Worm (Caenorhabditis elegans) whole organism, young adult: ENCODE data around the gene R12C12.7.

Experiments used
- F39B2.1 ChIP-seq: fragments of 200-800 bp; sonication (Bioruptor generic); IDR thresholded peaks from 2 replicates; pipeline ENCODE4 v1.3.6; 2022; ENCODE audit warnings: missing genetic modification reagents, missing genetic modification characterization, missing compliant biosample characterization
- F52B5.7 ChIP-seq: sonication (generic microtip); optimal IDR thresholded peaks from 2 replicates; lab custom pipeline; 2016; ENCODE audit warnings: mild to moderate bottlenecking, missing genetic modification characterization, missing compliant biosample characterization
- K11D2.4 ChIP-seq: fragments of 200-800 bp; sonication (Bioruptor generic); IDR thresholded peaks from 2 replicates; pipeline ENCODE4 v1.3.6; 2022; ENCODE audit warnings: missing genetic modification reagents, missing genetic modification characterization, missing compliant biosample characterization
- Y67H2A.10 ChIP-seq: fragments of 200-800 bp; sonication (Bioruptor generic); conservative IDR thresholded peaks from 2 replicates; pipeline ENCODE4 v1.3.6; 2022; ENCODE audit warnings: missing genetic modification reagents, missing genetic modification characterization, missing compliant biosample characterization
- ama-1 ChIP-seq, 3 experiments: fragments of 150-350 bp in 1 of 3; sonication (generic microtip) in 2 of 3; optimal IDR thresholded peaks; 2 replicates each; lab custom pipeline; 2014 to 2018; ENCODE audit warnings: missing biosample characterization in 2 of 3, missing genetic modification characterization in 2 of 3, missing genetic modification reagents in 2 of 3
- atf-7 ChIP-seq: sonication (generic microtip); optimal IDR thresholded peaks from 2 replicates; lab custom pipeline; 2017; ENCODE audit warnings: mild to moderate bottlenecking, missing genetic modification characterization, missing compliant biosample characterization
- attf-5 ChIP-seq: fragments of 200-800 bp; sonication (Bioruptor generic); optimal IDR thresholded peaks from 2 replicates; lab custom pipeline; 2018; ENCODE audit warnings: mild to moderate bottlenecking, missing genetic modification characterization, missing compliant biosample characterization
- ccch-3 ChIP-seq: fragments of 200-800 bp; sonication (Bioruptor generic); optimal IDR thresholded peaks from 2 replicates; lab custom pipeline; 2018; ENCODE audit warnings: mild to moderate bottlenecking, missing genetic modification characterization, missing compliant biosample characterization
- cebp-1 ChIP-seq, 2 experiments: fragments of 200-800 bp in 1 of 2; sonication (Bioruptor generic) in 1 of 2; sonication (generic microtip) in 1 of 2; IDR thresholded peaks in 1 of 2; optimal IDR thresholded peaks in 1 of 2; 2 replicates each; pipeline versions ENCODE4 v1.3.6 to Lab custom; 2017 to 2022; ENCODE audit warnings: missing compliant biosample characterization in 2 of 2, missing genetic modification characterization in 2 of 2, mild to moderate bottlenecking in 1 of 2, missing genetic modification reagents in 1 of 2, moderate library complexity in 1 of 2
- cebp-2 ChIP-seq: fragments of 200-800 bp; sonication (Bioruptor generic); IDR thresholded peaks from 2 replicates; pipeline ENCODE4 v1.3.6; 2022; ENCODE audit warnings: missing genetic modification characterization, missing compliant biosample characterization
- ceh-27 ChIP-seq: fragments of 200-800 bp; sonication (Bioruptor generic); optimal IDR thresholded peaks from 2 replicates; lab custom pipeline; 2018; ENCODE audit warnings: mild to moderate bottlenecking, missing genetic modification characterization, moderate library complexity, missing compliant biosample characterization
- ceh-40 ChIP-seq: fragments of 200-800 bp; sonication (Bioruptor generic); IDR thresholded peaks from 2 replicates; pipeline ENCODE4 v1.3.6; 2022; ENCODE audit warnings: missing genetic modification characterization, missing compliant biosample characterization
- ceh-79 ChIP-seq: sonication (generic microtip); optimal IDR thresholded peaks from 2 replicates; lab custom pipeline; 2017; ENCODE audit warnings: mild to moderate bottlenecking, missing genetic modification characterization, missing compliant biosample characterization
- ceh-91 ChIP-seq: fragments of 200-800 bp; sonication (Bioruptor generic); IDR thresholded peaks from 2 replicates; pipeline ENCODE4 v1.3.6; 2022; ENCODE audit warnings: missing genetic modification reagents, missing genetic modification characterization, missing compliant biosample characterization
- die-1 ChIP-seq: sonication (generic microtip); optimal IDR thresholded peaks from 2 replicates; lab custom pipeline; 2016; ENCODE audit warnings: missing genotype, mild to moderate bottlenecking, missing genetic modification characterization, missing compliant biosample characterization
- dpff-1 ChIP-seq: sonication (generic microtip); optimal IDR thresholded peaks from 2 replicates; lab custom pipeline; 2017; ENCODE audit warnings: mild to moderate bottlenecking, missing genetic modification characterization, missing compliant biosample characterization
- egrh-3 ChIP-seq: fragments of 200-800 bp; sonication (Bioruptor generic); IDR thresholded peaks from 2 replicates; pipeline ENCODE4 v1.3.6; 2022; ENCODE audit warnings: missing genetic modification reagents, missing genetic modification characterization, missing compliant biosample characterization
- fkh-3 ChIP-seq: sonication (generic microtip); optimal IDR thresholded peaks from 2 replicates; lab custom pipeline; 2016; ENCODE audit warnings: mild to moderate bottlenecking, missing genetic modification characterization, missing compliant biosample characterization
- hlh-12 ChIP-seq: sonication (generic microtip); optimal IDR thresholded peaks from 2 replicates; lab custom pipeline; 2016; ENCODE audit warnings: missing genetic modification characterization, missing compliant biosample characterization
- hrde-1 ChIP-seq: sonication (generic microtip); optimal IDR thresholded peaks from 2 replicates; lab custom pipeline; 2016; ENCODE audit warnings: missing genetic modification characterization, mild to moderate bottlenecking, missing compliant biosample characterization, moderate library complexity, missing genotype, missing genetic modification reagents, borderline replicate concordance
- lsl-1 ChIP-seq: fragments of 200-800 bp; sonication (Bioruptor generic); optimal IDR thresholded peaks from 2 replicates; lab custom pipeline; 2018; ENCODE audit warnings: mild to moderate bottlenecking, missing genetic modification characterization, moderate library complexity, missing compliant biosample characterization
- lsy-27 ChIP-seq: sonication (generic microtip); optimal IDR thresholded peaks from 2 replicates; lab custom pipeline; 2017; ENCODE audit warnings: missing genetic modification characterization, mild to moderate bottlenecking, missing compliant biosample characterization, antibody characterized with exemption, missing genotype, borderline replicate concordance; ENCODE audit not compliant: insufficient read depth
- madf-3 ChIP-seq: fragments of 200-800 bp; sonication (Bioruptor generic); IDR thresholded peaks from 2 replicates; pipeline ENCODE4 v1.3.6; 2022; ENCODE audit warnings: missing genetic modification reagents, missing genetic modification characterization, missing compliant biosample characterization
- madf-8 ChIP-seq: fragments of 200-800 bp; sonication (Bioruptor generic); conservative IDR thresholded peaks from 2 replicates; pipeline ENCODE4 v1.3.6; 2022; ENCODE audit warnings: missing genetic modification reagents, missing genetic modification characterization, missing compliant biosample characterization
- mes-4 ChIP-seq: sonication (generic microtip); optimal IDR thresholded peaks from 2 replicates; lab custom pipeline; 2016; ENCODE audit warnings: missing genotype, missing genetic modification characterization, missing compliant biosample characterization
- nfya-1 ChIP-seq: sonication (generic microtip); optimal IDR thresholded peaks from 2 replicates; lab custom pipeline; 2017; ENCODE audit warnings: antibody characterized with exemption, missing compliant biosample characterization, missing genetic modification characterization, borderline replicate concordance; ENCODE audit not compliant: insufficient read depth
- nfyb-1 ChIP-seq: fragments of 200-800 bp; sonication (Bioruptor generic); IDR thresholded peaks from 2 replicates; pipeline ENCODE4 v1.3.6; 2022; ENCODE audit warnings: missing genetic modification reagents, missing genetic modification characterization, missing compliant biosample characterization
- nhr-27 ChIP-seq: fragments of 200-800 bp; sonication (Bioruptor generic); optimal IDR thresholded peaks from 2 replicates; lab custom pipeline; 2018; ENCODE audit warnings: mild to moderate bottlenecking, missing genetic modification characterization, moderate library complexity, missing compliant biosample characterization
- nhr-80 ChIP-seq: sonication (generic microtip); optimal IDR thresholded peaks from 2 replicates; lab custom pipeline; 2016; ENCODE audit warnings: missing genetic modification characterization, missing compliant biosample characterization
- tbp1 ChIP-seq: fragments of 200-800 bp; sonication (Bioruptor generic); optimal IDR thresholded peaks from 2 replicates; lab custom pipeline; 2018; ENCODE audit warnings: mild to moderate bottlenecking, missing genetic modification characterization, missing compliant biosample characterization
- tbx-9 ChIP-seq: sonication (generic microtip); optimal IDR thresholded peaks from 2 replicates; lab custom pipeline; 2016; ENCODE audit warnings: borderline replicate concordance, missing genetic modification characterization, inconsistent platforms, missing compliant biosample characterization
- zfh-2 ChIP-seq: fragments of 200-800 bp; sonication (Bioruptor generic); conservative IDR thresholded peaks from 2 replicates; pipeline ENCODE4 v1.3.6; 2022; ENCODE audit warnings: missing genetic modification reagents, missing genetic modification characterization, missing compliant biosample characterization
- zim-3 ChIP-seq: sonication (generic microtip); optimal IDR thresholded peaks from 2 replicates; lab custom pipeline; 2017; ENCODE audit warnings: mild to moderate bottlenecking, missing genetic modification characterization, moderate library complexity, missing compliant biosample characterization
- ztf-18 ChIP-seq: sonication (generic microtip); optimal IDR thresholded peaks from 2 replicates; lab custom pipeline; 2016; ENCODE audit warnings: missing genotype, mild to moderate bottlenecking, missing genetic modification characterization, missing compliant biosample characterization
- ztf-26 ChIP-seq: sonication (generic microtip); optimal IDR thresholded peaks from 2 replicates; lab custom pipeline; 2017; ENCODE audit warnings: missing genetic modification characterization, missing compliant biosample characterization

R12C12.7 gene

ce11 chrII:6055927-6056326 is at the start of gene R12C12.7:
Gene R12C12.7 (minus strand): TSS chrII:6055985.
- TF ChIP-seq nhr-80: peak; percentile 32
- no peak for TF ChIP-seq ztf-26 (tag; lab: Kevin White, UChicago)
- peak; percentile 89 for TF ChIP-seq ztf-18
- peak; percentile 41; the same call in 1 of the 2 replicates for TF ChIP-seq cebp-1 (GFP tag; IDR thresholded peaks at IDR 0.05; lab: Robert Waterston, UW)
- peak; percentile 76 for TF ChIP-seq cebp-1 (tag; optimal IDR thresholded peaks at IDR 0.05; lab: Kevin White, UChicago)
- no peak for TF ChIP-seq F52B5.7

ce11 chrII:6103986-6104385 is 48.2 kb upstream of the R12C12.7 start:
- TF ChIP-seq lsy-27 (no peak), ztf-26 (tag; lab: Kevin White, UChicago) (no peak), madf-8 (no peak), ceh-40 (GFP tag; lab: Robert Waterston, UW) (no peak), K11D2.4 (no peak), ama-1 (optimal IDR thresholded peaks at IDR 0.05; lab: Kevin White, UChicago) (no peak), ama-1 (GFP tag; optimal IDR thresholded peaks at IDR 0.05; lab: Kevin White, UChicago) (no peak), nfyb-1 (GFP tag; lab: Robert Waterston, UW) (no peak), atf-7 (tag; lab: Kevin White, UChicago) (no peak), egrh-3 (no peak), tbp1 (GFP tag; lab: Kevin White, UChicago) (no peak), ceh-91 (GFP tag; lab: Robert Waterston, UW) (no peak), tbx-9 (tag; lab: Kevin White, UChicago) (no peak), Y67H2A.10 (GFP tag; lab: Robert Waterston, UW) (no peak), zfh-2 (GFP tag; lab: Robert Waterston, UW) (no peak), nfya-1 (no peak), fkh-3 (tag; lab: Kevin White, UChicago) (no peak)

ce11 chrII:6101475-6101874 is 45.7 kb upstream of the R12C12.7 start:
- TF ChIP-seq ceh-79 (tag; lab: Kevin White, UChicago) (no peak), lsl-1 (GFP tag; lab: Kevin White, UChicago) (no peak), hrde-1 (tag; lab: Kevin White, UChicago) (no peak), nhr-27 (tag; lab: Kevin White, UChicago) (no peak), die-1 (tag; lab: Kevin White, UChicago) (no peak), ceh-27 (no peak), hlh-12 (tag; lab: Kevin White, UChicago) (no peak)

DNA sequence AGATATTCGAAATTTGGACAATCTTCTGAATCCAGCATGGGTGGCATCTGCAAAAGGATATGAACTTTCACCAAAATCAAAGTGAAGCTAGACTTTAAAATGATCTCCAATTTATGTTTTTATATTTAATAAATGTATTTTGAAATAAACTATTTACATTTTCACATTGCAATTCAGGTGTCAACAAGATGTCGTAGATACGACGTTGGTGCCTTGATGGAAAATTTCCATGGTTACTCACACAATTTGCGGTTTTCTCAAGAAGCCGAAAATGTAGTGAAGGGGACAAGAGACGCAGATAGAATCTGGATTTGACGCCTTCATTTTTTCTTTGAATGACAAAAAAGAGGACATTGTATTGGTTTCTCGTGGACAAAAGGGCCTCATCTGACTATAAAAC is 43.7 kb upstream of the R12C12.7 start, which contains the start of gene rgs-3:
Gene rgs-3 (plus strand): TSS at position 301 of the 400 bp plus-strand sequence.
- TF ChIP-seq ccch-3 (GFP tag; lab: Kevin White, UChicago): no peak
- no peak for TF ChIP-seq dpff-1 (tag; lab: Kevin White, UChicago)
- no peak for TF ChIP-seq F39B2.1 (GFP tag; lab: Robert Waterston, UW)
- no peak for TF ChIP-seq cebp-2 (GFP tag; lab: Robert Waterston, UW)
- TF ChIP-seq attf-5 (GFP tag; lab: Kevin White, UChicago): no peak
- no peak for TF ChIP-seq Y67H2A.10 (GFP tag; lab: Robert Waterston, UW)
- no peak for TF ChIP-seq zim-3
- TF ChIP-seq madf-3 (GFP tag; lab: Robert Waterston, UW): no peak
- no peak for TF ChIP-seq mes-4 (tag; lab: Kevin White, UChicago)
- TF ChIP-seq ztf-18: no peak
